Worm (Caenorhabditis elegans) whole organism, L4 larva: ENCODE data around the gene K10H10.5.

Source experiments
- F10B5.3 ChIP-seq: sonication (generic microtip); optimal IDR thresholded peaks from 2 replicates; lab custom pipeline; 2016; ENCODE audit warnings: mild to moderate bottlenecking, missing genetic modification characterization, missing compliant biosample characterization
- F49E8.2 ChIP-seq: sonication (generic microtip); optimal IDR thresholded peaks from 2 replicates; lab custom pipeline; 2016; ENCODE audit warnings: missing compliant biosample characterization, mild to moderate bottlenecking, missing genetic modification characterization, borderline replicate concordance
- R02D3.7 ChIP-seq: fragments of 150-350 bp; sonication (generic microtip); optimal IDR thresholded peaks from 3 replicates; lab custom pipeline; 2014; ENCODE audit warnings: missing biosample characterization, missing genetic modification characterization
- T26A8.4 ChIP-seq: fragments of 200-800 bp; sonication (Bioruptor generic); IDR thresholded peaks from 2 replicates; pipeline ENCODE4 v1.3.6; 2022; ENCODE audit warnings: missing genetic modification characterization, missing compliant biosample characterization
- Y48G9A.11 ChIP-seq: fragments of 200-800 bp; sonication (Bioruptor generic); IDR thresholded peaks from 2 replicates; pipeline ENCODE4 v1.3.6; 2022; ENCODE audit warnings: missing genetic modification reagents, missing genetic modification characterization, missing compliant biosample characterization
- Y75B8A.6 ChIP-seq: fragments of 200-800 bp; sonication (Bioruptor generic); IDR thresholded peaks from 2 replicates; pipeline ENCODE4 v1.3.6; 2022; ENCODE audit warnings: missing genetic modification reagents, missing genetic modification characterization, missing compliant biosample characterization
- ZK337.2 ChIP-seq: fragments of 200-800 bp; sonication (Bioruptor generic); IDR thresholded peaks from 2 replicates; pipeline ENCODE4 v1.3.6; 2022; ENCODE audit warnings: missing genetic modification reagents, missing genetic modification characterization, missing compliant biosample characterization
- ZK546.5 ChIP-seq, 2 experiments: sonication (generic microtip); optimal IDR thresholded peaks; 2 replicates each; lab custom pipeline; 2017; ENCODE audit warnings: missing biosample characterization in 2 of 2, missing genetic modification characterization in 2 of 2
- aha-1 ChIP-seq: fragments of 150-350 bp; peaks from one replicate; lab custom pipeline; 2014; ENCODE audit warnings: missing biosample characterization, missing genetic modification characterization
- aly-2 ChIP-seq: sonication (generic microtip); optimal IDR thresholded peaks from 2 replicates; lab custom pipeline; 2018; ENCODE audit warnings: missing biosample characterization, missing genetic modification characterization
- ama-1 ChIP-seq: fragments of 150-350 bp; optimal IDR thresholded peaks from 2 replicates; lab custom pipeline; 2014; ENCODE audit warnings: inconsistent platforms, mixed read lengths
- arid-1 ChIP-seq: fragments of 200-800 bp; sonication (Bioruptor generic); conservative IDR thresholded peaks from 2 replicates; pipeline ENCODE4 v1.3.6; 2022; ENCODE audit warnings: missing genetic modification reagents, missing genetic modification characterization, missing compliant biosample characterization
- ceh-44 ChIP-seq: fragments of 200-800 bp; sonication (Bioruptor generic); IDR thresholded peaks from 2 replicates; pipeline ENCODE4 v1.3.6; 2022; ENCODE audit warnings: missing genetic modification reagents, missing genetic modification characterization, missing compliant biosample characterization
- ctbp-1 ChIP-seq: fragments of 200-800 bp; sonication (Bioruptor generic); IDR thresholded peaks from 2 replicates; pipeline ENCODE4 v1.3.6; 2022; ENCODE audit warnings: missing genetic modification reagents, missing genetic modification characterization, missing compliant biosample characterization
- dmd-8 ChIP-seq: fragments of 200-800 bp; sonication (Bioruptor generic); IDR thresholded peaks from 2 replicates; pipeline ENCODE4 v1.3.6; 2022; ENCODE audit warnings: missing genetic modification characterization, missing compliant biosample characterization
- dpl-1 ChIP-seq: fragments of 150-350 bp; optimal IDR thresholded peaks from 2 replicates; lab custom pipeline; 2014; ENCODE audit warnings: missing biosample characterization, missing genetic modification reagents, missing genetic modification characterization
- gei-8 ChIP-seq: fragments of 200-800 bp; sonication (Bioruptor generic); optimal IDR thresholded peaks from 2 replicates; lab custom pipeline; 2018; ENCODE audit warnings: mild to moderate bottlenecking, missing genetic modification characterization, missing compliant biosample characterization
- hlh-30 ChIP-seq: sonication (generic microtip); optimal IDR thresholded peaks from 2 replicates; lab custom pipeline; 2017; ENCODE audit warnings: antibody characterized with exemption, mild to moderate bottlenecking, missing genetic modification characterization, missing compliant biosample characterization; ENCODE audit not compliant: insufficient read depth
- hmg-1.1 ChIP-seq: fragments of 200-800 bp; sonication (Bioruptor generic); IDR thresholded peaks from 2 replicates; pipeline ENCODE4 v1.3.6; 2022; ENCODE audit warnings: missing genetic modification reagents, missing genetic modification characterization, missing compliant biosample characterization
- lin-1 ChIP-seq: fragments of 200-800 bp; sonication (Bioruptor generic); IDR thresholded peaks from 2 replicates; pipeline ENCODE4 v1.3.6; 2022; ENCODE audit warnings: missing genetic modification reagents, missing genetic modification characterization, missing compliant biosample characterization
- lin-38 ChIP-seq: fragments of 200-800 bp; sonication (Bioruptor generic); IDR thresholded peaks from 2 replicates; pipeline ENCODE4 v1.3.6; 2022; ENCODE audit warnings: missing genetic modification reagents, missing genetic modification characterization, missing compliant biosample characterization
- lin-39 ChIP-seq: fragments of 150-350 bp; optimal IDR thresholded peaks from 2 replicates; lab custom pipeline; 2014; ENCODE audit warnings: missing biosample characterization, missing genetic modification reagents, missing genetic modification characterization
- madf-9 ChIP-seq: fragments of 200-800 bp; sonication (Bioruptor generic); conservative IDR thresholded peaks from 2 replicates; pipeline ENCODE4 v1.3.6; 2022; ENCODE audit warnings: missing genetic modification reagents, missing genetic modification characterization, missing compliant biosample characterization
- mdt-29 ChIP-seq: fragments of 200-800 bp; sonication (Bioruptor generic); IDR thresholded peaks from 2 replicates; pipeline ENCODE4 v1.3.6; 2022; ENCODE audit warnings: missing genetic modification reagents, missing genetic modification characterization, missing compliant biosample characterization
- mes-2 ChIP-seq: sonication (generic microtip); optimal IDR thresholded peaks from 2 replicates; lab custom pipeline; 2016; ENCODE audit warnings: missing genotype, mild to moderate bottlenecking, missing genetic modification characterization, missing compliant biosample characterization; ENCODE audit not compliant: poor library complexity, severe bottlenecking
- mxl-2 ChIP-seq: fragments of 200-800 bp; sonication (Bioruptor generic); conservative IDR thresholded peaks from 2 replicates; pipeline ENCODE4 v1.3.6; 2022; ENCODE audit warnings: missing genetic modification reagents, missing genetic modification characterization, missing compliant biosample characterization
- nhr-25 ChIP-seq: sonication (generic microtip); optimal IDR thresholded peaks from 2 replicates; lab custom pipeline; 2017; ENCODE audit warnings: missing genetic modification characterization, mild to moderate bottlenecking, missing compliant biosample characterization, antibody characterized with exemption, moderate library complexity, borderline replicate concordance; ENCODE audit not compliant: insufficient read depth
- nhr-28 ChIP-seq: fragments of 150-350 bp; optimal IDR thresholded peaks from 2 replicates; lab custom pipeline; 2014; ENCODE audit warnings: missing biosample characterization, missing genetic modification characterization
- nhr-6 ChIP-seq: fragments of 150-350 bp; optimal IDR thresholded peaks from 2 replicates; lab custom pipeline; 2014; ENCODE audit warnings: missing biosample characterization, missing genetic modification characterization
- pha-4 ChIP-seq, 2 experiments: fragments of 150-350 bp in 1 of 2; fragments of 200-800 bp in 1 of 2; sonication (Bioruptor generic) in 1 of 2; IDR thresholded peaks in 1 of 2; optimal IDR thresholded peaks in 1 of 2; 2 replicates each; pipeline versions ENCODE4 v1.3.6 to Lab custom; 2014 to 2022; ENCODE audit warnings: missing genetic modification characterization in 2 of 2, missing genetic modification reagents in 2 of 2, missing biosample characterization in 1 of 2, missing compliant biosample characterization in 1 of 2
- php-3 ChIP-seq: fragments of 200-800 bp; sonication (Bioruptor generic); IDR thresholded peaks from 2 replicates; pipeline ENCODE4 v1.3.6; 2022; ENCODE audit warnings: missing genetic modification reagents, missing genetic modification characterization, missing compliant biosample characterization
- sdz-12 ChIP-seq: fragments of 200-800 bp; sonication (Bioruptor generic); optimal IDR thresholded peaks from 2 replicates; lab custom pipeline; 2018; ENCODE audit warnings: mild to moderate bottlenecking, missing genetic modification characterization, missing compliant biosample characterization
- snpc-1.2 ChIP-seq: fragments of 200-800 bp; sonication (Bioruptor generic); IDR thresholded peaks from 2 replicates; pipeline ENCODE4 v1.3.6; 2022; ENCODE audit warnings: missing genetic modification reagents, missing genetic modification characterization, missing compliant biosample characterization
- tra-1 ChIP-seq: fragments of 200-800 bp; sonication (Bioruptor generic); IDR thresholded peaks from 2 replicates; pipeline ENCODE4 v1.3.6; 2022; ENCODE audit warnings: missing genetic modification reagents, missing genetic modification characterization, missing compliant biosample characterization
- unc-130 ChIP-seq: sonication (generic microtip); optimal IDR thresholded peaks from 2 replicates; lab custom pipeline; 2016; ENCODE audit warnings: missing genetic modification reagents, missing genetic modification characterization, missing compliant biosample characterization
- unc-39 ChIP-seq: sonication (generic microtip); optimal IDR thresholded peaks from 2 replicates; lab custom pipeline; 2017; ENCODE audit warnings: missing biosample characterization, missing genetic modification characterization
- unc-62 ChIP-seq, 3 experiments: fragments of 150-350 bp in 1 of 3; sonication (generic microtip); optimal IDR thresholded peaks in 2 of 3; peaks in 1 of 3; 1 replicate in 1 of 3; 2 replicates in 2 of 3; lab custom pipeline; 2014 to 2017; ENCODE audit warnings: missing biosample characterization in 3 of 3, missing genetic modification characterization in 3 of 3, missing genetic modification reagents in 3 of 3, missing genotype in 1 of 3
- vab-7 ChIP-seq: fragments of 200-800 bp; sonication (Bioruptor generic); IDR thresholded peaks from 2 replicates; pipeline ENCODE4 v1.3.6; 2022; ENCODE audit warnings: missing genetic modification reagents, missing genetic modification characterization, missing compliant biosample characterization
- zag-1 ChIP-seq: fragments of 150-350 bp; optimal IDR thresholded peaks from 2 replicates; lab custom pipeline; 2014; ENCODE audit warnings: missing biosample characterization, missing genetic modification characterization
- zfp-3 ChIP-seq: fragments of 200-800 bp; sonication (Bioruptor generic); conservative IDR thresholded peaks from 2 replicates; pipeline ENCODE4 v1.3.6; 2022; ENCODE audit warnings: missing genetic modification reagents, missing genetic modification characterization, missing compliant biosample characterization

The K10H10.5 gene

DNA sequence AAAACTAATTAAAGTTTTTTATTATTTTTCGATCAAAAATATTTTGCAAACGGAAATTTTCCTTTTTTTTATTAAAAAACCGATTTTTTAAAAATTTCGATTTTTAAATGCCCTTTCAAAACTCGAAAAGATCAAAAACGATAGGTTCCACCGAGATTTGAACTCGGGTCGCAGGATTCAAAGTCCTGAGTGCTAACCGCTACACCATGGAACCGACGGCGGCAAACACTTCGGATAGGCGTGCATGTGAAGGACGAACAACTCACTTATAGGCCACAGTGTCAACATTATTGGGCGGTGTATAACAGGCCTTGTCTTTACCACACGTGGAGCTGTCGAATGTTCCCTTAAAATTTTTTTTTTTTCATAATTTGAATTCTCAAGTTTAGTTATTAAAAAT is 26.8 kb upstream of the K10H10.5 start (continued):
- TF ChIP-seq hlh-30 (tag; lab: Kevin White, UChicago) (peak; percentile 28), mes-2 (tag; lab: Kevin White, UChicago) (peak; percentile 71), ZK337.2 (GFP tag; lab: Robert Waterston, UW) (peak; percentile 6; the same call in 1 of the 2 replicates), aly-2 (tag; lab: Kevin White, UChicago) (no peak), vab-7 (0 out of 2 replicates have a peak, but pooled peaks have one; percentile 47), pha-4 (GFP tag; IDR thresholded peaks at IDR 0.05; lab: Robert Waterston, UW) (peak; percentile 46; the same call in 1 of the 2 replicates), pha-4 (tag; optimal IDR thresholded peaks at IDR 0.05; lab: Kevin White, UChicago) (no peak), ama-1 (lab: Kevin White, UChicago) (no peak), mdt-29 (GFP tag; lab: Robert Waterston, UW) (no peak), ctbp-1 (GFP tag; lab: Robert Waterston, UW) (0 out of 2 replicates have a peak, but pooled peaks have one; percentile 24), unc-39 (tag; lab: Kevin White, UChicago) (no peak), zfp-3 (no peak), hmg-1.1 (GFP tag; lab: Robert Waterston, UW) (peak; percentile 51; the same call in 1 of the 2 replicates), sdz-12 (GFP tag; lab: Kevin White, UChicago) (no peak), nhr-6 (tag; lab: Kevin White, UChicago) (peak; percentile 9)

DNA sequence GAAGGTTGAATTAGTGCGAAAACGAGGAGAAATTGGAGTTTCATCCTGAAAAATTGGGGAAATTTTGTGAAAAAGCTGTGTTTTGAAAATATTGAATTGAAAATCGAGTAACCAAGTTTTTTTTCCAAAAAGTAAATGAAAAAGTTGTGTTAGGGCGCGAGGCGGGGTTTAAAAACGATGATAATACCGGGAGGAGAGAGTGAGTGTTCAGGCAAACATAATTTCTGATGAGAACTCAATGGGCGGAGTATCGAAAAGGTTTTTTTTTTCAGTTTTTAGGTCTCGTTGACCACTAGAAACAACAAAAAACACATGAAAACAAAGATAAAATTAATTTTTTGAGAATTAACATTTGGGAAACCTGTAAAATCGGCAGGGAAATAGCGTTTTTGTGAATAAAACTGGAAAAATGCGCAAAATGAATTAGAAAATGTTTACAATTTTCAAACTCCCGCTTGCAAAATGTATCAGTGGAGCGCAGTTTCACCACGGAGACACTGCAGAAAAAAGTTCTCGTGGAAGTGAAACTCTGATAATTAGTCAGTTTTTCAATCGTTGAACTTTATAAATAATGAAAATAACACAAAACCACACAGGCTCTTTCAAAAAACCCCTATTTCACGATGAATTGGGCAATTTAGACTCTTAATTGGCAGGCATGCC is 21.8 kb upstream of the K10H10.5 start, which contains the start of gene C13B4.1:
Gene C13B4.1, minus strand, starts transcription at position 51 of the 663 bp plus-strand sequence.
- TF ChIP-seq ceh-44 (0 out of 2 replicates have a peak, but pooled peaks have one; percentile 9), vab-7 (0 out of 2 replicates have a peak, but pooled peaks have one; percentile 19), snpc-1.2 (GFP tag; lab: Robert Waterston, UW) (0 out of 2 replicates have a peak, but pooled peaks have one; percentile 47), T26A8.4 (GFP tag; lab: Robert Waterston, UW) (no peak), Y48G9A.11 (peak; percentile 48; the same call in 1 of the 2 replicates), unc-130 (GFP tag; lab: Kevin White, UChicago) (peak; percentile 52), aha-1 (tag; lab: Kevin White, UChicago) (peak; percentile 46), F49E8.2 (peak; percentile 68), mes-2 (tag; lab: Kevin White, UChicago) (peak; percentile 75), dpl-1 (GFP tag; lab: Kevin White, UChicago) (peak; percentile 23), dmd-8 (no peak), gei-8 (GFP tag; lab: Kevin White, UChicago) (no peak), lin-38 (peak; percentile 93)
- TF ChIP-seq, all 104 proteins: peak for 10

DNA sequence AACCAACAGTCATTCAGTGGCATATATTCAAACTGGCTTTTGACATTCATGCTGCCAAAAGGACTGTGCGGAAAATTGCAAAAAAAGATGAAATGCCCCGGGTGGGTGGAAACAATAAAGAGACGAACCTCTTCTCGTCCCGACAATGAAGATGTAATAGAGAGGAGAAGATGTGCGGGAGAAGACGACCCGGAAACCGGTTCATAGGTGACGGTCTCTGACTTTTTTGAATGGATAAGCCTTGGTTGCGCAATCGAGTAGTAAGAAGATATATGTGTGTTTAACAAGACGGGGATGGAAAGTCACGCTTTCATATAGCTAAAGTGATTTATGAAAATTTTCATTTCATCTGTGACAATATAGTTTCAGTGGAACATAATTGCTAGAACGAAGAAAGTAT is 20.8 kb upstream of the K10H10.5 start:
- TF ChIP-seq mxl-2 (GFP tag; lab: Robert Waterston, UW) (no peak), madf-9 (no peak), nhr-28 (tag; lab: Kevin White, UChicago) (peak; percentile 17)

DNA sequence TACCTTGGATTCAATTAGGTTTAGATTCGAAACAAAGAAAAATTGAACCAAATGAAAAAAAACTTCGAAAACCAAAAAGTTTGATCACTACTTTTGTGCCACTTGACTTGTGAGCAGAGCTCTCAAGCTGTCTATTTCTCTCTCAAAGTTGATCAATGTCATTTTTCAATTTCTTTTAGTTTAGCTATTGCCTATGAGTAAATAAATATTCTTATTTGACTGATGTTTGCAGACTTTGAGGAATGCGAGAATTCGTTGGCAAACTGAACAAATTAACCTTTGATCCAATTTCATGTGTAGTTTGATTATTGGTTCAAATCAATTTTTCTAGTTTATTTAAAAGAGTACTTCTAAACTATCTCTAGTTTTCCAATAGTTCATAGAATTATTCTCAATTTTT is 17.7 kb upstream of the K10H10.5 start:
- TF ChIP-seq nhr-28 (tag; lab: Kevin White, UChicago) = no peak
- peak in 1 of 2 experiments; percentile 91 for TF ChIP-seq unc-62 (GFP tag; optimal IDR thresholded peaks at IDR 0.05 in 1 of 2; lab: Kevin White, UChicago)
- no peak for TF ChIP-seq unc-62 (tag; optimal IDR thresholded peaks at IDR 0.05; lab: Kevin White, UChicago)

DNA sequence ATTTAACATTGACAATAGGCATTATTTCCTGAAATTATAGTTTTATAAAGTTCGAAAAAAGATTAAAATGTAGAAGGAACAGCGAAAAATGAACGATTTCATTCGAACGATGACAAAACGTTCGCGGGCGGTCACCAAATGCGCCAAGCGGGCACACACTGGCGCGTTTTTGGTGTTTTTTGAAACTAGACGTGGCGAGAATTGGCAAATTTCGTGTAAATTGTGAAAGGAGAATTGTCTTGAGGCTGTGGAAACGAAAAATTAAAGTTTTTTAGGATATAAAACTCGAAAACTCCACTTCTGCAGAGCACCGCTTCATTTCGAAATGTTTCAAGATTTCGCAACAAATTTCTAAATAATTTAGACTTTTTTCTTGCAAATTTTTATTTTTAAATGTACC is 12.9 kb upstream of the K10H10.5 start, which contains the start of gene usp-14:
Gene usp-14, minus strand, starts transcription at position 28 of the 400 bp plus-strand sequence.
- no peak for TF ChIP-seq nhr-25
- no peak for TF ChIP-seq Y75B8A.6 (GFP tag; lab: Robert Waterston, UW)
- no peak for TF ChIP-seq arid-1
- TF ChIP-seq lin-1 (GFP tag; lab: Robert Waterston, UW) = no peak
- peak; percentile 18 for TF ChIP-seq hlh-30 (tag; lab: Kevin White, UChicago)
- TF ChIP-seq php-3 (GFP tag; lab: Robert Waterston, UW) = no peak
- TF ChIP-seq F49E8.2 = no peak
- peak; percentile 55; the same call in 1 of the 2 replicates for TF ChIP-seq hmg-1.1 (GFP tag; lab: Robert Waterston, UW)
- no peak for TF ChIP-seq zag-1 (tag; lab: Kevin White, UChicago)
- TF ChIP-seq lin-39 (tag; lab: Kevin White, UChicago) = no peak
- TF ChIP-seq tra-1 (GFP tag; lab: Robert Waterston, UW) = no peak
- TF ChIP-seq lin-38 = peak; percentile 71
- TF ChIP-seq R02D3.7 (tag; lab: Kevin White, UChicago) = no peak
- no peak for TF ChIP-seq F10B5.3 (tag; lab: Kevin White, UChicago)
- no peak for TF ChIP-seq ZK337.2 (GFP tag; lab: Robert Waterston, UW)
- no peak for TF ChIP-seq ZK546.5 (tag; optimal IDR thresholded peaks at IDR 0.05; lab: Kevin White, UChicago)
- no peak for TF ChIP-seq nhr-6 (tag; lab: Kevin White, UChicago)
